Worm (Caenorhabditis elegans) whole organism, early embryonic: ENCODE measurements around the gene krr-1.

Experiments
- F13C5.2 ChIP-seq: sonication (generic microtip); optimal IDR thresholded peaks from 2 replicates; lab custom pipeline; 2017; ENCODE audit warnings: mild to moderate bottlenecking, missing genetic modification characterization, inconsistent platforms, missing compliant biosample characterization
- ama-1 ChIP-seq: fragments of 150-350 bp; optimal IDR thresholded peaks from 2 replicates; lab custom pipeline; 2014
- ceh-36 ChIP-seq: sonication (generic microtip); optimal IDR thresholded peaks from 2 replicates; lab custom pipeline; 2016; ENCODE audit warnings: missing genetic modification characterization, inconsistent platforms, missing compliant biosample characterization
- ets-7 ChIP-seq: sonication (generic microtip); optimal IDR thresholded peaks from 2 replicates; lab custom pipeline; 2016; ENCODE audit warnings: missing genotype, missing genetic modification characterization, missing compliant biosample characterization
- flt-1 ChIP-seq: fragments of 200-800 bp; sonication (Bioruptor generic); IDR thresholded peaks from 2 replicates; pipeline ENCODE4 v1.3.6; 2022; ENCODE audit warnings: missing genetic modification characterization, missing compliant biosample characterization
- hmg-4 ChIP-seq: fragments of 200-800 bp; sonication (Bioruptor generic); optimal IDR thresholded peaks from 2 replicates; lab custom pipeline; 2018; ENCODE audit warnings: mild to moderate bottlenecking, missing genetic modification characterization, missing compliant biosample characterization
- hnd-1 ChIP-seq: sonication (generic microtip); optimal IDR thresholded peaks from 2 replicates; lab custom pipeline; 2016; ENCODE audit warnings: missing genetic modification characterization, missing compliant biosample characterization
- scrt-1 ChIP-seq: fragments of 200-800 bp; sonication (Bioruptor generic); IDR thresholded peaks from 2 replicates; pipeline ENCODE4 v1.3.6; 2022; ENCODE audit warnings: missing genetic modification characterization, missing compliant biosample characterization
- tbx-37 ChIP-seq: fragments of 200-800 bp; sonication (Bioruptor generic); conservative IDR thresholded peaks from 2 replicates; pipeline ENCODE4 v1.3.6; 2022; ENCODE audit warnings: missing genetic modification reagents, missing genetic modification characterization, missing compliant biosample characterization
- tra-4 ChIP-seq: sonication (generic microtip); optimal IDR thresholded peaks from 2 replicates; lab custom pipeline; 2017; ENCODE audit warnings: missing genetic modification characterization, missing compliant biosample characterization

DNA sequence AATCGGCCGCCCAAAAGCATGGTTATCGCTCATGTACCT lies 5.9 kb downstream of the krr-1 start, which contains the start of gene hpo-9:
- TF ChIP-seq F13C5.2 (tag; lab: Kevin White, UChicago) (no peak), ama-1 (lab: Kevin White, UChicago) (no peak), flt-1 (GFP tag; lab: Robert Waterston, UW) (no peak), tra-4 (tag; lab: Kevin White, UChicago) (no peak), tbx-37 (GFP tag; lab: Robert Waterston, UW) (no peak), hnd-1 (no peak), scrt-1 (GFP tag; lab: Robert Waterston, UW) (no peak), ceh-36 (no peak), ets-7 (tag; lab: Kevin White, UChicago) (no peak), hmg-4 (GFP tag; lab: Kevin White, UChicago) (no peak)
